Fruit fly (Drosophila melanogaster) whole organism, embryonic: ENCODE data around the gene CG31988.

Experiments
- Bdp1 ChIP-seq: fragments of 200-800 bp; sonication (Bioruptor generic); optimal IDR thresholded peaks from 3 replicates; lab custom pipeline; 2016; ENCODE audit warnings: missing biosample characterization, missing genetic modification characterization
- Ptx1 ChIP-seq: fragments of 200-800 bp; sonication (Bioruptor generic); IDR thresholded peaks from 2 replicates; pipeline ENCODE4 v1.3.6; 2022; ENCODE audit warnings: missing biosample characterization, missing genetic modification characterization
- bab2 ChIP-seq: fragments of 200-800 bp; sonication (Bioruptor generic); optimal IDR thresholded peaks from 2 replicates; lab custom pipeline; 2016; ENCODE audit warnings: missing biosample characterization, missing genetic modification characterization
- gsb-n ChIP-seq: fragments of 200-800 bp; sonication (Bioruptor generic); optimal IDR thresholded peaks from 3 replicates; lab custom pipeline; 2018; ENCODE audit warnings: missing biosample characterization, mild to moderate bottlenecking, missing genetic modification characterization
- zfh2 ChIP-seq: fragments of 200-800 bp; sonication (Bioruptor generic); optimal IDR thresholded peaks from 2 replicates; lab custom pipeline; 2016; ENCODE audit warnings: missing biosample characterization, missing genetic modification characterization

- TF ChIP-seq zfh2 (no peak), bab2 (GFP tag; lab: Kevin White, UChicago) (no peak), gsb-n (tag; lab: Kevin White, UChicago) (no peak), Bdp1 (GFP tag; lab: Kevin White, UChicago) (no peak), Ptx1 (GFP tag; lab: Robert Waterston, UW) (no peak)
Measured at dm6 chr2L:21169863-21170262, 32.7 kb downstream of the CG31988 start.
